Worm (Caenorhabditis elegans) whole organism, midembryonic: ENCODE data around the gene T02B11.4.

Experiments used
- cog-1 ChIP-seq: sonication (generic microtip); optimal IDR thresholded peaks from 2 replicates; lab custom pipeline; 2016; ENCODE audit warnings: missing genetic modification characterization, missing compliant biosample characterization
- flt-1 ChIP-seq: fragments of 200-800 bp; sonication (Bioruptor generic); IDR thresholded peaks from 2 replicates; pipeline ENCODE4 v1.3.6; 2022; ENCODE audit warnings: missing genetic modification characterization, missing compliant biosample characterization
- med-1 ChIP-seq: sonication (generic microtip); optimal IDR thresholded peaks from 2 replicates; lab custom pipeline; 2017; ENCODE audit warnings: missing genetic modification characterization, mild to moderate bottlenecking, missing compliant biosample characterization, antibody characterized with exemption, missing genetic modification reagents; ENCODE audit not compliant: insufficient read depth
- ref-1 ChIP-seq: fragments of 200-800 bp; sonication (Bioruptor generic); conservative IDR thresholded peaks from 2 replicates; pipeline ENCODE4 v1.3.6; 2022; ENCODE audit warnings: missing genetic modification reagents, missing genetic modification characterization, missing compliant biosample characterization
- tab-1 ChIP-seq: fragments of 200-800 bp; sonication (Bioruptor generic); IDR thresholded peaks from 2 replicates; pipeline ENCODE4 v1.3.6; 2022; ENCODE audit warnings: missing genetic modification characterization, missing compliant biosample characterization
- ztf-23 ChIP-seq: fragments of 200-800 bp; sonication (Bioruptor generic); IDR thresholded peaks from 2 replicates; pipeline ENCODE4 v1.3.6; 2022; ENCODE audit warnings: missing genetic modification reagents, missing genetic modification characterization, missing compliant biosample characterization

DNA sequence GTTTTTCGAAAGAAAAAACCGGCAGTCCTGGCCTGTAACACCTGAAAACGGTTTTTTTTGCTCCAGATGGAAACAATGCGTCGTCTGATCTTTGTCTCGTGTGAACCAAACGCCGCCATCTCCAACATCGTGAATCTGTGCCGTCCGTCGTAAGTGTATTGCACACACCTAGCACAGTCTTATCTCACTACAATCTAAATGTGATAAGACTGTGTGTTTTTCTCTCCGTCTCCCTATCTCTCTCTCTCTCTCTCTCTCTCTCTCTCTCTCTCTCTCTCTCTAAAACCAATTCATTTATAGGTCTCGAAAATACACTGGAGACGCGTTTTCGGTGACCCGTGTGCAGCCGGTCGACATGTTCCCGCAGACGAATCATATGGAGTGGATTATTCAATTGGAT lies 39.7 kb upstream of the T02B11.4 start:
- TF ChIP-seq flt-1 (no peak), cog-1 (tag; lab: Kevin White, UChicago) (no peak), ztf-23 (GFP tag; lab: Robert Waterston, UW) (no peak), ref-1 (GFP tag; lab: Robert Waterston, UW) (no peak), tab-1 (no peak), med-1 (GFP tag; lab: Kevin White, UChicago) (no peak)
